Fruit fly (Drosophila melanogaster): ENCODE results near the gene RpL13.

DNA sequence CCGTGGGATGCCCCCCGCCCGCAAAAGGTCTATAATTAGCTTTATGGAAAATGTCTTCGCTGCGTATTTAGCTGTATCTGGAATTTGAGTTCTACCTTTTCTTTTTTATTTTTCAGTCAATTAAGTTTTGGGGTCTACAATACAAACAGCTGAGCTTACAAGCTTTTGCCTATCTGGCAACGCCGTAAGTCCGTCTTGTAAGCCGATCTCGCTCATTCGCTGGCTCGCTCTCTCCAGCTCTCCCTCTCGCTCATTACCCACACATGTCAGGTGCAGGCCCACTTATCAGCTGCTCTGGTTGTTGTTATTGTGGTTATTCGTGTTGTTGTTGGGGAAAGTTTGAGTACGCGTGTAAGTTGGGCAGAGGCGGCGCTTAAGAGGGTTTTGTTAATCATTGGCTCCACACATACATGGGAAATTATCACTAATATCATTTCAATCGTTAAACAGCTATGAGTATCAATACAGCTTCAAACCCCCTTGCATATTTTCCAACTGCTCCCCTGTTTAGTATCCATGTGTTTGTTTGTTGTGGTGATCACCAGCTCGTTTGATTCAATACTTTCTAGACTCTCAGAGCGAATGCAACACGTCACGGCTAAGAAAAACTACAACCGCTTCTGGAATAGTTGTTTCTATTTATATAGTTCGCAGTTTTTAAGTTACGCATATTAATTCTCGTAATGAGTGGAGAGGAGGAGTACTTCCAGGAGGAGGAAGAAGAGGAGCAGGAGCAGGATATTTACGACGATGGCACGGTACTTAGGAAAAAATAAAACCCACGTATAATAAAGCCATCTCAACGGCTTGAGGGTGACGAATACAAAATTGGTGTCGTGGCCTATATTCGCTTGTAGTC lies 42.9 kb downstream of the RpL13 start:
- TF ChIP-seq cnc (optimal IDR thresholded peaks at IDR 0.05) = no peak
- peak; percentile 96 for TF ChIP-seq CG14711 (tag; optimal IDR thresholded peaks at IDR 0.05)
- peak; percentile 99 for TF ChIP-seq bab1 (GFP tag; optimal IDR thresholded peaks at IDR 0.05)
- TF ChIP-seq CG5204 (GFP tag; optimal IDR thresholded peaks at IDR 0.05) = peak; percentile 99
- TF ChIP-seq Mnt (GFP tag; optimal IDR thresholded peaks at IDR 0.05) = peak; percentile 98
- peak; percentile 91 for TF ChIP-seq ovo (GFP tag; optimal IDR thresholded peaks at IDR 0.05)
- peak; percentile 99 for TF ChIP-seq CG33017 (tag; optimal IDR thresholded peaks at IDR 0.05)
- peak; percentile 80 for TF ChIP-seq tj (GFP tag; optimal IDR thresholded peaks at IDR 0.05)
- peak; percentile 99 for TF ChIP-seq CG7101 (tag; optimal IDR thresholded peaks at IDR 0.05)
- TF ChIP-seq Crg-1 (GFP tag; optimal IDR thresholded peaks at IDR 0.05) = peak; percentile 98
- peak; percentile 99 for TF ChIP-seq CG12768 (GFP tag; optimal IDR thresholded peaks at IDR 0.05)
- peak; percentile 98 for TF ChIP-seq CG1620 (GFP tag; optimal IDR thresholded peaks at IDR 0.05)
- peak; percentile 94 for TF ChIP-seq pad (GFP tag; optimal IDR thresholded peaks at IDR 0.05)

Measured in whole organism, adult.